Fruit fly (Drosophila melanogaster): ENCODE measurements around the gene Culd.

- no peak for TF ChIP-seq EcR (GFP tag; optimal IDR thresholded peaks at IDR 0.05)
- no peak for TF ChIP-seq usp (GFP tag; optimal IDR thresholded peaks at IDR 0.05)
- peak; percentile 85 for TF ChIP-seq pan (optimal IDR thresholded peaks at IDR 0.05)
- no peak for TF ChIP-seq psq (optimal IDR thresholded peaks at IDR 0.05)
- TF ChIP-seq Dll (optimal IDR thresholded peaks at IDR 0.05): no peak
Measured at dm6 chr3L:8398763-8399445, 42.8 kb upstream of the Culd start.

Measured in whole organism.